Fruit fly (Drosophila melanogaster) whole organism, larva: ENCODE data around the gene CecA2.

Experiments
- noc ChIP-seq: fragments of 200-800 bp; sonication (Bioruptor generic); optimal IDR thresholded peaks from 3 replicates; lab custom pipeline; 2019; ENCODE audit warnings: missing biosample characterization, mild to moderate bottlenecking, missing genetic modification characterization, moderate library complexity

Gene CecA2

DNA sequence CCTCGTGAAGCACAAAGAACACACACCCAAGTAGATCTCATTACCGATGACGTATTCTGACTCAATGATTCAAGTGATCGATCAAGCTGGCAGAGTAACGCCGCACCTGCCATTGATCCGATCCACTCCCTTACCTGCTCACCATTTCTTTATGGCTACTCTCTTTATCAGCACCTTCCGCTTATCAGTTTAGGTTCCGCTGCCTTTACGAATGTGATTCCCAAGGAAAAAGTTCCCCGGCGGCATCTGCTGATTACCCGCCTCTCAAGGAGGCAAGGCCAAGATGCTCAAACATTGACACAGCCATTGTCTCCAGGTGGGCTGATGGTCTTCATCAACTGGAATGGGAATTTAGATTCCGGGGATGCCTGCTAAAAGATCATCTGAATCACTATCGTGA lies 3.1 kb downstream of the CecA2 start:
- TF ChIP-seq noc: no peak

DNA sequence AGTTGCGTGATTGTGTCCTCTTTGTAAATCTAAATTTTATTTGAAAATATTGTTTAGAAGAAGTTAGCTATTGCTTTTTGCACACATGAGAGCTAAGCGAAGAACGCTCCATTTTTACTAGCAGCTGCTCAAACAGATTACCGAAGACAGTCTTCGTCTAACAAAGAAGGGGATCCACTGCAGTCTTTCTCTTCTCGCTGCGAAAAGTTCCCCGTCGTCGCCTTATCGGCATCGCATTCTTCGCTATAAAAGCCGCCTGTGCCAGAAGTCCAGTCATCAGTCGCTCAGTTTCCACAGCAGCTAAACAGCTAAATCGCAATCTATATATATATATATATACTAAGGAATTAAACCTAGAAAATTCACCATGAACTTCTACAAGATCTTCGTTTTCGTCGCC lies 4.3 kb downstream of the CecA2 start, which contains the start of gene CecC:
CecC (plus strand) TSS at position 275 of the 400 bp plus-strand sequence.
- no peak for TF ChIP-seq noc

DNA sequence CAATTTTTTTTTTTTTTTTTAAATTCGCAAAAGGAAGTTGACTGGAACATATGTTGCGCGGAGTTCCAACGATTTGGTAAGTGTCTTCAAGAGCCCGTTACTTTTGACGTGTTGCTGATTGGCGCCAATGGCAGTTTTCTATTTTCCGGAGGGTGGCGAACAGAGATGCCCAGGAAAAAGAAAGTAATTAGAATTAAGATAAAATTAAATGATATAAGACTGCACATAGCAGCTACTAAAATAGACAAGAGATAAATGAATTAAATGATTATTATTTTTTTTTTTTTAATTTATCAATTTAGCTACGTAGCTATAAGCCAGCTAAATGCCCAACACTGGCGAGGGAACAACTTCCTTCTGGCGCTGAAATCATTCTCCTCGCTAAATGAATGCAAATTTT lies 10.3 kb downstream of the CecA2 start:
- TF ChIP-seq noc: no peak

DNA sequence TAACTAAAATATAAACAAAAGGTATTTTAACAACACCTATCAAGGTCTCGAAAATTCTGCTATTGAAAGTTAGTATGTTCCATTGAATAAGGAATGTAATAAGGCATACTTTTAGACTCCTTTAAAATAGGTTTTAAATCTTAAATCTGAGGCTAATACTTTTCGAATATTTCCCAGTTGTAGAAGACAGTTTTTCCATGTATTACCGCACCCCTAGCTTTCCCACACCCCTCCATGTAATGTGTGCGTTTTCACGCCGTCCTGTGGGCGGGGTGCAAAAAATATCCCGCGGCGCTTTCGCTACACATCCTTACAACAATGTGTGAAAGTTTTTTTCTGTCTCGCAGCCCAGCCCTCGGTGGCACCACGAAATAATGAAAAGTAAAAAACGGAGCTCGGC lies 12.6 kb downstream of the CecA2 start:
- no peak for TF ChIP-seq noc

DNA sequence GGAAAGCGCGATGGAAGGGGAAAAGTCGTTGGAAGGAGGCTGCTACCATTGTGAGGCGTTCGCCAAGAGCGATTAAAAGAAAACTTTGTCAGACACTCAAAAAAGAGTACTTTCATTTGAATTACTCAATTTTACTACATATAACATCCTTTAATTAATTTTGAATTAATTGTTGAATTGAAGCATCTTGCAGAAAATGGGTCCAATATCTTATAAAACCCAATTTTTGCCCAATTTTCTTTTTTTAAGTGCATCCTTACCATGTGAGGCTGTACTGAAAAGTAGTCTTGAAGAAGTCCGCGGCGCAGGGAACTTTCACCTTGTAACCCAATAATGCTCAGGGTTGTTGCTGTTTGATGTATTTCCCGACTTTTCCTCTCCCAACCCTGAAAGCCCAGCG lies 23.3 kb downstream of the CecA2 start:
- TF ChIP-seq noc: no peak

DNA sequence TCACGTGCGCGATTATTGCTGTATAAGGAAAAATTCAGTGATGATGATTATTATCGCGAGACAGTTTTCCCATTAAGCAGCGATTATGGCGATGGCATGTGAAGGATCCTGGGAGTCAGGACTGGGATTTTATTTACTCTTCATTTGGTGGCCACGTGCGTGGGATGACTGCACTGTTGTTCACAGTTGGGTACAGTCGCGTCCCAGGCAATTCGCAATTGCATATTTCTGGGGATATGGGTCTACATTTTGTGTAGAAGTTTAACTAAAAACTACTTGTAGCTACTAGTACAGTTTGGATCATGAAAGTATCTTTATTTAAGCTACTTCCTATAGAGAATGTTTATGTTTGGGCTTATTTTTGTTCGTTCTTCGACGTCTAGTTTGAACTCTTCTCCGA lies 25.0 kb downstream of the CecA2 start:
- TF ChIP-seq noc: no peak

DNA sequence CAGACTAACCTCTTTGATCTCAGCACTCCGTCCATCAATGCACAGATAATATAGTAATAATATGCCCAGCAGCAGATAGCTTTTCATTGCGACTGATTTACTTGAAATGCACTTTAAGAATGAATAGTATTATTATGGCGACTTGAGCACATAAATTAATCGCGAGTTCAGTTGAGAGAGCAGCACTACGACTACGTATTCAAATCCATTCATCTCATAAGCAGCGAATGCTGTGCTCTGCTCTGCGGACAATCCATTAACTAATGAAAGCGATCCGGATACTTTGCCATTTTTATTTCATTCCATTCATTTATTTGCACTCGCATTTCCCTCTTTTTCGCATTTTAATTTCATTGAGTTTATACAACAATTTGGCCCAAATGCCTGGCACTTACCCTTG lies 25.7 kb downstream of the CecA2 start, which contains the start of gene CG43448:
CG43448 (minus strand) TSS at position 101 of the 400 bp plus-strand sequence.
- no peak for TF ChIP-seq noc

DNA sequence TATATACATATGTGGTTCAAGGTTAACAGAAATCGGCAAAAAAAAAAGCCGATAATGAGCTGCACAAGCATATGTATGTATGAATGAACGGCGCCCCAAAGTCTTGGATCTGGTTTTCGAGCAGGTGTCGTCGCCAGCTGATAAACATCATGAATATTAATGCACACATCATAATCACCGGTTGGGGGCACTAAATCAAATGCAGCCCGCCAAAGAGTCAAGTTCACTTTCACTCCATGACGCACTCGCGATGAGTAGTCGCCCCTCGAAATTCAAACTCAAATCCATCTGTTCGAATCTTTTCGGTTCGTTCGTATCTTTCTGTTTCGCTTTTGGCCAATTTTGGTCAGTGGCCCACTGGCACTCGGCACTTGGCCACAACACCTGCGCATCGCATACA lies 28.3 kb downstream of the CecA2 start:
- no peak for TF ChIP-seq noc

DNA sequence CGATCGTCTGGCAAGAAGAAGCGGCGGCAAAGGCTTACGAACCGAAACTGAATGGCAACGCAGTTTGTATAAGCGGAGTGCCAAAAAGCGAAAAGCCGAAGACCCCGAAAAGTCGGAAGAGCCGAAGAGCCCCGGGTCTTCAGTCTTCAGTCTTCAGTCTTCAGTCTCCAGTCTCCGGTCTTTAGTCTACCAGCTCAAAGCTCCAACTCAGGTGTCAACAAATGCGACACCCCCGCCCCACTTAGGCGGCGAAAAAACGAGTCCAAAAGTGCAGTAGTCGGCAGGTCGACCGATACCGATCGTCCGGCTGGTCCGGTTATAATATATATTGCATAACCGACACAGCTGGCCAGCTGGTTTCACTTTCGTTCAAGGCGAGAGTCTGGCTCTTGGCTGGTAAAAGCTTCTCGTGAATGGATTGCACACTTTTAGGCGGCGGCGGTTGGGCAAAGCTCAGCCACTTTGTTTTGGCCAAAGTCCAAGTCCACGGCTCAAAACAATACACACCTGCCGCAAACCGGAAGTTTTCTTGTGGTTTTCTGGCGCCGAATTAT lies 31.4 kb downstream of the CecA2 start, which contains the start of gene CG9737:
CG9737 (minus strand) TSS at position 51 of the 554 bp plus-strand sequence.
- TF ChIP-seq noc: no peak

DNA sequence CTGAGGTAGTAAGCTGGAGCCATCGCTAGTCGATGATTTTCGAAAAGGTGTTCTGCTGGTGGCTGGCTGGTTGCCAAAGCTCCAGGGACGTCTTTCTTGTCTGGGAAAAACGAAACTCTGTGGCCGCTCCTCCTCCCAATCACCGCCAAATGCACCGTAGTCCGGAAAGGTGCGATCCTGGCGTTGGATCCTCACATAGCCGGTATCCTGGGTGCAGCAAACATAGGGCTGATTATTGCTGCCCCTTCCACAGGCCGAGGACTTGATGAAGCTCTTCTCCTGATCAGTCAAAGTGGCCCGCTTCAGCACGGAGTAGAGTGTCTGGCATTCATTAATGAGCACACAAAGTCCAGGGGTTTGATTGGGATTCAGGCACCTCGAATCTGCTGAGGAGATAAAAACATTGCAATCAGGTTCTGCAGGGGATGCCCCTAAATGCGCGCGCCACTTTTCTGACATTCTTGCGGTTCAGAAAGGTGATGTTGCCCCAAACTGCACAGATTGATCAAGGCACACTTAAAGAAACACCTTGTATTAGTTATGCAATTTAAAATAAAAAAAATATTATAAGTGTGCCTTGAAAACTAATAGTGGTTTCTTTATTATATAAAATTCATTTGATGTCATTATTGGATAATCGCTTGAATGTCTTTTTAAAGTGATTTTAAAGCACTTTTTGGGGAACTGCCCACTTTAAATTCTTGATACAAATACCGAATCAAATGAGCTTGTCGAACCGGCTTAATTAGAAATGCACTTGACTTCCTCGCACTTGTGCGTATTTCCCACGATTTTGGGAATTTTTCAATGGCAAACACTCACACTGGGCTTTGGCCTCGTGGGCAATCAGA lies 34.0 kb downstream of the CecA2 start:
- no peak for TF ChIP-seq noc

DNA sequence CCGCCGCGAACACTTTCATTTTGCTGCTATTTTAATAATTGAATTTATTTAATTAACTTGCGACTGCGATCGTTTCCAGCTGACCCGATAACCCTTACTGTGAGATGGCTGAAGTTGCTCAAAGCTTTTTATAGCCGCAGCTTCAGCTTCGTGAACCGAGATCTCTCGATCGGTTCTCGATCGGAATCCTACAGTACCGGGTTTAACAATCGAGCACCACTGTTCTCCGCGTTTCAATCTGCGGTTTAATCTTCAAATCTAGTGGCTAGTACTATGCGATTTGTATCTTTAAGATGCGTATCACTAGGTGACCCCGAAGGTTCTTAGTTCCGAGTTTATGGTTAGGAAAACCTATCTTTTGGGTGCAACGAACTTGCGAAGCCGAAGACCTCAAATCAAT lies 34.6 kb downstream of the CecA2 start, which contains the start of gene CG9733:
CG9733 (minus strand) TSS at position 101 of the 400 bp plus-strand sequence.
- TF ChIP-seq noc: no peak

DNA sequence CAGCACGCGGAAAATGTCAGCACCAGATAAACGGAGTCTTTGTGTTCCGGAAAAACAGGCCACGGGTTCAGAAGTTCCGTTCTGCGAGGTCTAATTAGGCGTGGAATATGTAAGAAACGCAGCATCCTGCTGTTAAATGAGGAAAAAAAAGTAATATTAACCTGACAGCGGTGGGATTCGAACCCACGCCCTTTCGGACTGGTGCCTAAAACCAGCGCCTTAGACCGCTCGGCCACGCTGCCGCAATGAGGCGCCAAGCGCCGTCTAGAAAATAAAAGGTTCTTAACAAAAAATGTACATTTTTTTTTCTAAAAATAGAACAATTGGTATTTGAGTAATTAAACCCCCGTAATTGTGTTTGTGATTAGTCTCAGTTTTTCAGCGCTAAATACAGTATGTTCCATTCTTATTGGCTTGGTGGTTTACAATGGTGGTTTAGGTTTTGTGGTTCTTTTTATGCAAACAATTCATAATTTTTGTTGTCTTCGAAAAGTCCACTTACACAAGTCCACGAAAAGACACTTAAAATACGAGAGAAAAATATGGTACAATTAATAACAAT lies 35.9 kb downstream of the CecA2 start:
- peak; percentile 48 for TF ChIP-seq noc

DNA sequence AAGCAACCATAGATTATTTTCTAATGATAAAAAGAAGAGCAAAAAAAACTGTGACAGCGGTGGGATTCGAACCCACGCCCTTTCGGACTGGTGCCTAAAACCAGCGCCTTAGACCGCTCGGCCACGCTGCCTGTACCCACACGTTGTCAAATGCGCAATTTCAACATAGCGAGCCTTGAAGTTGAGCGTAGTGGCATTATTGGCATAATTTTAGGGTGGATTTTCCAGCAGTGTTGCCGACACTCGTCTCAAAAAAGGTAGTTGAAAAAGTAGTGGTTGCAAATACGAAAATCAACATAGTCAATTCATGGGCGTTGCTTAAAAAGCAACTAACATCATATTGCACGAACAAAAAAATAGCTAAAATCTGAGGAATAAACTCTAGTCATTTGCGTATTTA lies 36.6 kb downstream of the CecA2 start:
- no peak for TF ChIP-seq noc

DNA sequence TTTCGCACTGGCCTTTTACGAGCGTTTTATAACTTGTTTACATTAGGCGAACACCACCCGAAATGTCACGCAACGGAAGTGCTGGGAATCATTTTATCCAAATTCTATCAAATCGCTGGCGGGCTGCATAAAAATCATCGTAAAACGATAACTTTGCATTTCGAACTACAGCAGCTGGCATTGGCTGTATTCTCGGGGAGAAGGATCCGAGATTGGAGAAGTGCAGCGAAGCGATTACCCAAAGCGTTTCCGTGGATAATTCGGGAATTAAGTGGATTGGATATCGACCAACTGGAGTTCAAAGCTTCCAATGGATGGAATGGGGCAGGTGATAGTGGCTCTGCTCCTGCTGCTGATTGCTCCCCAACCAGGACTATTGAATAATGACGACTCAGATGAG lies 37.3 kb downstream of the CecA2 start, which contains the start of gene CG34299:
CG34299 (plus strand) TSS at position 301 of the 400 bp plus-strand sequence.
- no peak for TF ChIP-seq noc

DNA sequence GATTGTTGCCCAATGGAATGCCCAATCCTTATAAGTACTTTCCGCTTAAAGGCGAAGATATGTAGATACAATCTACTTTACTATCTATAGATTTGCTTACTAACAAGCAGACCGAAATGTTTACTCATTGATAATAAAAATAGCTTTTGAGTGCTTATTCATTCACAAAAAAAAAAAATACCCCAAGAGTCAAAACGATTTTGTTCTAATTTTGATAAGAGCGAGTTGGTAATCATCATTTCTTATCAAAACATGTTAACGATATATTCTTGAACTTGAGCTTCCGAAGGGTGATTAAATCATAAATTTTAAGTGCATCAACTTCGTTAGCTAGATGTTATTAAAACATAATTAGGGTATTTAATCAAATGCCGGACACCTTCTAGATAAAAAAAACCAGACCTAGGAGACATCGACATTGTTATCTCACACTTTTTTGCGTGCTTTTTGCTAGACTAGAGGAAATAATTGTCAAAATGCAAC lies 38.6 kb downstream of the CecA2 start, which contains the start of gene CG9682:
CG9682 (plus strand) TSS at position 433 of the 483 bp plus-strand sequence.
- TF ChIP-seq noc: no peak

DNA sequence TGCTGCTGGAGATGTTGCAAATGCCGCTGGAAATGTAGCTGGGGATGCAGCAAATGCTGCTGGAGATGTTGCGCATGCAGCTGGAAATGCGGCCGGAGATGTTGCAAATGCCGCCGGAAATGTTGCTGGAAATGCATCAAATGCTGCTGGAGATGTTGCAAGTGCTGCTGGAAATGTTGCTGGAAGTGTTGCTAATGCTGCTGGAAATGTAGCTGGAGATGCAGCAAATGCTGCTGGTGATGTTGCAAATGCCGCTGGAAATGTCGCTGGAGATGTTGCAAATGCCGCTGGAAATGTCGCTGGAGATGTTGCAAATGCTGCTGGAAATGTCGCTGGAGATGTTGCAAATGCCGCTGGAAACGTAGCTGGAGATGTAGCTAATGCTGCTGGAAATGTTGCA lies 40.4 kb downstream of the CecA2 start:
- no peak for TF ChIP-seq noc

DNA sequence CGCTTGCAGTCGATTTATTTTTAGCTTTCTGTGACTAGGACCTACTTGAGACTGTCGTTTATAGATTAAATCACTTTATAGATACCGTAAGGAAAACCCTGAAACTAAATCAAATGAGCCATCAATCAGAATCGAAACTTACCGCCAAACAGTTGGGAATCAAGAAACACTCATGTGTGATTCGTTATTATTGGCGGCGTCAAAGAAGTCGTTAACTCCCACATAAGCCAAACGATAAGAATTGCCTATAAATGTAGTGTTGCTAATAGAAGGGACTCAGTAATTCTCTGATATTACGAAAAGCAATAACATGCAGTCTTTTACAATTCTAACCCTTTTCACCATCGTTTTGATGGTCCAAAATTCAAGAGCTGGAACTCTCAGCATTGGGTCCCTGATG lies 40.9 kb downstream of the CecA2 start, which contains the start of gene CG18404:
CG18404 (plus strand) TSS at position 301 of the 400 bp plus-strand sequence.
- TF ChIP-seq noc: no peak
